Worm (Caenorhabditis elegans) whole organism, L1 larva: ENCODE measurements around the gene ZK287.9.

ENCODE experiments used
- C34B4.2 ChIP-seq: sonication (generic microtip); optimal IDR thresholded peaks from 2 replicates; lab custom pipeline; 2017; ENCODE audit warnings: mild to moderate bottlenecking, missing genetic modification characterization, missing compliant biosample characterization
- ama-1 ChIP-seq: fragments of 150-350 bp; optimal IDR thresholded peaks from 2 replicates; lab custom pipeline; 2014
- ceh-82 ChIP-seq, 3 experiments: fragments of 150-350 bp in 1 of 3; sonication (generic microtip) in 2 of 3; optimal IDR thresholded peaks; 2 replicates each; lab custom pipeline; 2014 to 2017; ENCODE audit warnings: missing biosample characterization in 3 of 3, missing genetic modification characterization in 3 of 3
- ceh-90 ChIP-seq: sonication (generic microtip); optimal IDR thresholded peaks from 2 replicates; lab custom pipeline; 2016; ENCODE audit warnings: missing genetic modification characterization, missing compliant biosample characterization
- jun-1 ChIP-seq: fragments of 150-350 bp; optimal IDR thresholded peaks from 2 replicates; lab custom pipeline; 2014; ENCODE audit warnings: missing biosample characterization, missing genetic modification reagents, missing genetic modification characterization
- lin-35 ChIP-seq, 2 experiments: fragments of 150-350 bp; optimal IDR thresholded peaks; 2 replicates each; lab custom pipeline; 2014; ENCODE audit warnings: missing biosample characterization in 2 of 2, missing genetic modification characterization in 2 of 2, missing genetic modification reagents in 2 of 2
- mep-1 ChIP-seq: fragments of 150-350 bp; optimal IDR thresholded peaks from 2 replicates; lab custom pipeline; 2014; ENCODE audit warnings: missing biosample characterization, missing genetic modification characterization
- snpc-4 ChIP-seq: fragments of 150-350 bp; optimal IDR thresholded peaks from 2 replicates; lab custom pipeline; 2014; ENCODE audit warnings: missing biosample characterization, missing genetic modification characterization
- zag-1 ChIP-seq: fragments of 150-350 bp; optimal IDR thresholded peaks from 2 replicates; lab custom pipeline; 2014; ENCODE audit warnings: missing biosample characterization, missing genetic modification characterization
- ztf-11 ChIP-seq, 2 experiments: sonication (generic microtip); optimal IDR thresholded peaks; 2 replicates each; lab custom pipeline; 2016 to 2017; ENCODE audit warnings: missing genetic modification characterization in 2 of 2, missing biosample characterization in 1 of 2, missing compliant biosample characterization in 1 of 2

DNA sequence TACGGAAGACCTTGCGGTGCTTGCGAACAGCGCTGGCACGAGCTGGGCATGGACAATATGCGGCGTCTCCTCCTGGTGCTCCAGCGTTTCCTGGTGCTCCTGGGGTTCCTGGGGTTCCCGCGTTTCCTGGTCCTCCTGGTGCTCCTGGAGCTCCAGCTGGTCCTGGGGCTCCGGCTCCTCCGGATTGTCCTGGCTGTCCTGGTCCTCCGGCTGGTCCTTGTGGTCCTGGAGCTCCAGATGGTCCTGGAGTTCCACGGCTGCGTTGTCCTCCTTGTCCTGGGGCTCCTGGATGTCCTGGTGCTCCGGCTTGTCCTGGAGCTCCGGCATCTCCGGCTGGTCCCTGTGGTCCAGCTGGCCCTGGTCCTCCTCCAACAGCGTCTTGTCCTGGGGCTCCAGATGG lies 46.8 kb upstream of the ZK287.9 start:
- TF ChIP-seq ceh-90 (no peak), ama-1 (lab: Kevin White, UChicago) (no peak), ztf-11 (tag; optimal IDR thresholded peaks at IDR 0.05; lab: Kevin White, UChicago) (no peak), jun-1 (tag; lab: Kevin White, UChicago) (no peak), zag-1 (no peak), snpc-4 (tag; lab: Kevin White, UChicago) (no peak), mep-1 (no peak), ceh-82 (tag; optimal IDR thresholded peaks at IDR 0.05; lab: Kevin White, UChicago) (no peak), lin-35 (GFP tag; optimal IDR thresholded peaks at IDR 0.05; lab: Kevin White, UChicago) (no peak), C34B4.2 (tag; lab: Kevin White, UChicago) (no peak)
